Worm (Caenorhabditis elegans) whole organism, mixed stage, embryonic: ENCODE measurements around the gene F34H10.4.

Experiments used
- M03D4.4 ChIP-seq: sonication (generic microtip); optimal IDR thresholded peaks from 2 replicates; lab custom pipeline; 2017; ENCODE audit warnings: mild to moderate bottlenecking, missing genetic modification characterization, missing compliant biosample characterization
- bed-3 ChIP-seq: fragments of 200-800 bp; sonication (Bioruptor generic); optimal IDR thresholded peaks from 3 replicates; lab custom pipeline; 2018; ENCODE audit warnings: mild to moderate bottlenecking, missing genetic modification characterization, moderate library complexity, missing compliant biosample characterization
- blmp-1 ChIP-seq: fragments of 150-350 bp; optimal IDR thresholded peaks from 2 replicates; lab custom pipeline; 2014; ENCODE audit warnings: missing biosample characterization, missing genetic modification characterization
- ceh-39 ChIP-seq: fragments of 150-350 bp; optimal IDR thresholded peaks from 2 replicates; lab custom pipeline; 2014; ENCODE audit warnings: missing biosample characterization, missing genetic modification characterization
- ceh-43 ChIP-seq: fragments of 200-800 bp; sonication (Bioruptor generic); optimal IDR thresholded peaks from 2 replicates; lab custom pipeline; 2018; ENCODE audit warnings: mild to moderate bottlenecking, missing genetic modification characterization, moderate library complexity, missing compliant biosample characterization
- ceh-83 ChIP-seq: fragments of 200-800 bp; sonication (Bioruptor generic); optimal IDR thresholded peaks from 2 replicates; lab custom pipeline; 2018; ENCODE audit warnings: mild to moderate bottlenecking, missing genetic modification characterization, missing compliant biosample characterization
- ces-1 ChIP-seq: fragments of 150-350 bp; optimal IDR thresholded peaks from 2 replicates; lab custom pipeline; 2014; ENCODE audit warnings: missing biosample characterization, missing genetic modification reagents, missing genetic modification characterization
- cnd-1 ChIP-seq: fragments of 200-800 bp; sonication (Bioruptor generic); optimal IDR thresholded peaks from 2 replicates; lab custom pipeline; 2018; ENCODE audit warnings: mild to moderate bottlenecking, missing genetic modification characterization, missing compliant biosample characterization
- drap-1 ChIP-seq: fragments of 200-800 bp; sonication (Bioruptor generic); optimal IDR thresholded peaks from 3 replicates; lab custom pipeline; 2018; ENCODE audit warnings: mild to moderate bottlenecking, missing genetic modification characterization, missing compliant biosample characterization
- elt-1 ChIP-seq: sonication (generic microtip); optimal IDR thresholded peaks from 2 replicates; lab custom pipeline; 2017; ENCODE audit warnings: missing genetic modification characterization, mild to moderate bottlenecking, missing compliant biosample characterization, antibody characterized with exemption, moderate library complexity, borderline replicate concordance; ENCODE audit not compliant: insufficient read depth
- elt-3 ChIP-seq: fragments of 150-350 bp; optimal IDR thresholded peaks from 2 replicates; lab custom pipeline; 2014; ENCODE audit warnings: missing biosample characterization, missing genetic modification characterization
- ham-2 ChIP-seq: fragments of 200-800 bp; sonication (Bioruptor generic); optimal IDR thresholded peaks from 2 replicates; lab custom pipeline; 2018; ENCODE audit warnings: mild to moderate bottlenecking, missing genetic modification characterization, missing compliant biosample characterization
- hlh-1 ChIP-seq: fragments of 150-350 bp; optimal IDR thresholded peaks from 2 replicates; lab custom pipeline; 2014; ENCODE audit warnings: missing biosample characterization, missing genetic modification reagents, missing genetic modification characterization
- lin-13 ChIP-seq: fragments of 150-350 bp; optimal IDR thresholded peaks from 2 replicates; lab custom pipeline; 2014; ENCODE audit warnings: missing biosample characterization, missing genetic modification characterization
- lin-32 ChIP-seq: fragments of 200-800 bp; sonication (Bioruptor generic); optimal IDR thresholded peaks from 2 replicates; lab custom pipeline; 2018; ENCODE audit warnings: mild to moderate bottlenecking, missing genetic modification characterization, missing compliant biosample characterization
- lsy-2 ChIP-seq: fragments of 150-350 bp; optimal IDR thresholded peaks from 2 replicates; lab custom pipeline; 2014; ENCODE audit warnings: missing biosample characterization, missing genetic modification characterization
- mab-5 ChIP-seq: fragments of 150-350 bp; optimal IDR thresholded peaks from 2 replicates; lab custom pipeline; 2014; ENCODE audit warnings: missing biosample characterization, missing genetic modification characterization
- mep-1 ChIP-seq: fragments of 150-350 bp; optimal IDR thresholded peaks from 2 replicates; lab custom pipeline; 2017; ENCODE audit warnings: missing biosample characterization, missing genetic modification reagents, missing genetic modification characterization, inconsistent platforms
- mls-2 ChIP-seq: sonication (generic microtip); optimal IDR thresholded peaks from 2 replicates; lab custom pipeline; 2016; ENCODE audit warnings: mild to moderate bottlenecking, missing genetic modification characterization, moderate library complexity, missing compliant biosample characterization
- nhr-12 ChIP-seq: fragments of 150-350 bp; optimal IDR thresholded peaks from 2 replicates; lab custom pipeline; 2014; ENCODE audit warnings: missing biosample characterization, missing genetic modification characterization
- nhr-2 ChIP-seq: fragments of 150-350 bp; optimal IDR thresholded peaks from 2 replicates; lab custom pipeline; 2014; ENCODE audit warnings: missing biosample characterization, missing genetic modification characterization
- nhr-237 ChIP-seq: fragments of 150-350 bp; optimal IDR thresholded peaks from 2 replicates; lab custom pipeline; 2014; ENCODE audit warnings: missing biosample characterization, missing genetic modification characterization
- nhr-28 ChIP-seq: fragments of 150-350 bp; optimal IDR thresholded peaks from 2 replicates; lab custom pipeline; 2014; ENCODE audit warnings: missing biosample characterization, missing genetic modification characterization
- pha-4 ChIP-seq: fragments of 150-350 bp; optimal IDR thresholded peaks from 2 replicates; lab custom pipeline; 2018; ENCODE audit warnings: missing biosample characterization, missing genetic modification reagents, missing genetic modification characterization
- snpc-4 ChIP-seq: fragments of 150-350 bp; optimal IDR thresholded peaks from 2 replicates; lab custom pipeline; 2014; ENCODE audit warnings: missing biosample characterization, missing genetic modification characterization
- sptf-1 ChIP-seq: sonication (generic microtip); optimal IDR thresholded peaks from 2 replicates; lab custom pipeline; 2017; ENCODE audit warnings: mild to moderate bottlenecking, missing genetic modification characterization, moderate library complexity, missing compliant biosample characterization
- tbx-8 ChIP-seq: fragments of 200-800 bp; sonication (Bioruptor generic); optimal IDR thresholded peaks from 2 replicates; lab custom pipeline; 2018; ENCODE audit warnings: mild to moderate bottlenecking, missing genetic modification characterization, moderate library complexity, missing compliant biosample characterization
- unc-120 ChIP-seq: sonication (generic microtip); optimal IDR thresholded peaks from 2 replicates; lab custom pipeline; 2017; ENCODE audit warnings: missing genetic modification characterization, missing compliant biosample characterization; ENCODE audit not compliant: poor library complexity, severe bottlenecking
- unc-39 ChIP-seq: fragments of 150-350 bp; optimal IDR thresholded peaks from 2 replicates; lab custom pipeline; 2014; ENCODE audit warnings: missing biosample characterization, missing genetic modification characterization
- unc-62 ChIP-seq: fragments of 150-350 bp; optimal IDR thresholded peaks from 2 replicates; lab custom pipeline; 2014; ENCODE audit warnings: missing biosample characterization, missing genetic modification reagents, missing genetic modification characterization
- zip-8 ChIP-seq: fragments of 150-350 bp; optimal IDR thresholded peaks from 2 replicates; lab custom pipeline; 2014; ENCODE audit warnings: missing biosample characterization, missing genetic modification characterization
- ztf-11 ChIP-seq: fragments of 150-350 bp; optimal IDR thresholded peaks from 2 replicates; lab custom pipeline; 2014; ENCODE audit warnings: missing biosample characterization, missing genetic modification characterization

The F34H10.4 gene

ce11 chrX:9656772-9657171, 8.4 kb downstream of the F34H10.4 start:
- TF ChIP-seq ceh-83 (GFP tag; lab: Kevin White, UChicago) (no peak), blmp-1 (tag; lab: Kevin White, UChicago) (no peak), ztf-11 (tag; lab: Kevin White, UChicago) (no peak), mep-1 (no peak), mab-5 (no peak), unc-62 (GFP tag; lab: Kevin White, UChicago) (no peak), nhr-12 (tag; lab: Kevin White, UChicago) (no peak), tbx-8 (GFP tag; lab: Kevin White, UChicago) (no peak), bed-3 (GFP tag; lab: Kevin White, UChicago) (no peak), nhr-237 (no peak), snpc-4 (tag; lab: Kevin White, UChicago) (no peak), zip-8 (tag; lab: Kevin White, UChicago) (no peak), unc-120 (no peak), nhr-2 (no peak), sptf-1 (tag; lab: Kevin White, UChicago) (no peak), elt-3 (tag; lab: Kevin White, UChicago) (no peak), hlh-1 (no peak), cnd-1 (tag; lab: Kevin White, UChicago) (no peak)
- TF ChIP-seq, all 35 proteins: peak for 0

- TF ChIP-seq elt-1 (tag; lab: Kevin White, UChicago) (no peak), lin-32 (GFP tag; lab: Kevin White, UChicago) (no peak), unc-62 (GFP tag; lab: Kevin White, UChicago) (no peak), nhr-237 (no peak), blmp-1 (tag; lab: Kevin White, UChicago) (no peak), ceh-83 (GFP tag; lab: Kevin White, UChicago) (no peak), nhr-12 (tag; lab: Kevin White, UChicago) (no peak), nhr-28 (tag; lab: Kevin White, UChicago) (no peak), ceh-39 (tag; lab: Kevin White, UChicago) (no peak)
Measured at ce11 chrX:9665944-9666343, 17.6 kb downstream of the F34H10.4 start.

ce11 chrX:9667391-9667790, 19.1 kb downstream of the F34H10.4 start:
- no peak for TF ChIP-seq pha-4 (tag; lab: Kevin White, UChicago)
- TF ChIP-seq tbx-8 (GFP tag; lab: Kevin White, UChicago): no peak
- TF ChIP-seq elt-1 (tag; lab: Kevin White, UChicago): peak; percentile 79
- TF ChIP-seq mls-2 (tag; lab: Kevin White, UChicago): no peak
- no peak for TF ChIP-seq lin-13 (tag; lab: Kevin White, UChicago)
- TF ChIP-seq ces-1 (GFP tag; lab: Kevin White, UChicago): peak; percentile 38

- no peak for TF ChIP-seq ham-2 (GFP tag; lab: Kevin White, UChicago)
- TF ChIP-seq blmp-1 (tag; lab: Kevin White, UChicago): no peak
- no peak for TF ChIP-seq bed-3 (GFP tag; lab: Kevin White, UChicago)
- peak; percentile 55 for TF ChIP-seq sptf-1 (tag; lab: Kevin White, UChicago)
- peak; percentile 14 for TF ChIP-seq unc-62 (GFP tag; lab: Kevin White, UChicago)
- TF ChIP-seq unc-120: peak; percentile 33
Measured at ce11 chrX:9668554-9668953, 20.2 kb downstream of the F34H10.4 start, which contains the start of gene T14B1.1. T14B1.1 (minus strand) TSS chrX:9668723.

- no peak for TF ChIP-seq unc-62 (GFP tag; lab: Kevin White, UChicago)
- TF ChIP-seq mls-2 (tag; lab: Kevin White, UChicago): no peak
- TF ChIP-seq unc-120: no peak
- TF ChIP-seq unc-39: no peak
- no peak for TF ChIP-seq M03D4.4 (tag; lab: Kevin White, UChicago)
- TF ChIP-seq pha-4 (tag; lab: Kevin White, UChicago): no peak
- TF ChIP-seq ham-2 (GFP tag; lab: Kevin White, UChicago): no peak
- TF ChIP-seq nhr-237: no peak
- TF ChIP-seq lsy-2 (tag; lab: Kevin White, UChicago): no peak
- TF ChIP-seq drap-1 (GFP tag; lab: Kevin White, UChicago): no peak
- no peak for TF ChIP-seq elt-3 (tag; lab: Kevin White, UChicago)
- TF ChIP-seq zip-8 (tag; lab: Kevin White, UChicago): no peak
- no peak for TF ChIP-seq blmp-1 (tag; lab: Kevin White, UChicago)
- no peak for TF ChIP-seq ztf-11 (tag; lab: Kevin White, UChicago)
- no peak for TF ChIP-seq lin-32 (GFP tag; lab: Kevin White, UChicago)
- TF ChIP-seq elt-1 (tag; lab: Kevin White, UChicago): no peak
- no peak for TF ChIP-seq ceh-83 (GFP tag; lab: Kevin White, UChicago)
- no peak for TF ChIP-seq ceh-39 (tag; lab: Kevin White, UChicago)
- no peak for TF ChIP-seq hlh-1
- no peak for TF ChIP-seq ceh-43
Measured at ce11 chrX:9673228-9673627, 24.9 kb downstream of the F34H10.4 start.
